Worm (Caenorhabditis elegans) whole organism, L3 larva: ENCODE measurements around the gene H35B03.2.

Source experiments
- R02D3.7 ChIP-seq: fragments of 150-350 bp; optimal IDR thresholded peaks from 2 replicates; lab custom pipeline; 2014; ENCODE audit warnings: missing biosample characterization, missing genetic modification characterization
- ZK546.5 ChIP-seq: sonication (generic microtip); optimal IDR thresholded peaks from 2 replicates; lab custom pipeline; 2017; ENCODE audit warnings: missing biosample characterization, missing genetic modification characterization
- aly-2 ChIP-seq: fragments of 150-350 bp; optimal IDR thresholded peaks from 2 replicates; lab custom pipeline; 2014; ENCODE audit warnings: missing biosample characterization, missing genetic modification characterization
- ama-1 ChIP-seq: fragments of 150-350 bp; optimal IDR thresholded peaks from 2 replicates; lab custom pipeline; 2018
- ceh-16 ChIP-seq: sonication (generic microtip); optimal IDR thresholded peaks from 2 replicates; lab custom pipeline; 2017; ENCODE audit warnings: missing biosample characterization, missing genetic modification characterization
- ceh-28 ChIP-seq: fragments of 150-350 bp; optimal IDR thresholded peaks from 2 replicates; lab custom pipeline; 2014; ENCODE audit warnings: missing biosample characterization, missing genetic modification reagents, missing genetic modification characterization
- ceh-82 ChIP-seq: fragments of 150-350 bp; optimal IDR thresholded peaks from 2 replicates; lab custom pipeline; 2014; ENCODE audit warnings: missing biosample characterization, missing genetic modification characterization
- ceh-9 ChIP-seq: sonication (generic microtip); optimal IDR thresholded peaks from 2 replicates; lab custom pipeline; 2018; ENCODE audit warnings: missing biosample characterization, missing genetic modification characterization
- daf-12 ChIP-seq: fragments of 150-350 bp; optimal IDR thresholded peaks from 2 replicates; lab custom pipeline; 2014; ENCODE audit warnings: missing biosample characterization, missing genetic modification reagents, missing genetic modification characterization
- egl-27 ChIP-seq: sonication (generic microtip); optimal IDR thresholded peaks from 4 replicates; lab custom pipeline; 2017; ENCODE audit warnings: missing biosample characterization, missing genetic modification reagents, missing genetic modification characterization
- elt-1 ChIP-seq: fragments of 150-350 bp; optimal IDR thresholded peaks from 2 replicates; lab custom pipeline; 2014; ENCODE audit warnings: missing biosample characterization, missing genetic modification characterization
- elt-2 ChIP-seq: sonication (generic microtip); optimal IDR thresholded peaks from 2 replicates; lab custom pipeline; 2016; ENCODE audit warnings: missing genetic modification reagents, mild to moderate bottlenecking, missing genetic modification characterization, missing compliant biosample characterization
- elt-3 ChIP-seq, 3 experiments: fragments of 150-350 bp in 1 of 3; sonication (generic microtip) in 2 of 3; optimal IDR thresholded peaks; 2 replicates in 2 of 3; 4 replicates in 1 of 3; lab custom pipeline; 2014 to 2017; ENCODE audit warnings: missing biosample characterization in 3 of 3, missing genetic modification characterization in 3 of 3
- fkh-10 ChIP-seq: sonication (generic microtip); optimal IDR thresholded peaks from 2 replicates; lab custom pipeline; 2017; ENCODE audit warnings: missing biosample characterization, missing genetic modification reagents, missing genetic modification characterization
- fkh-2 ChIP-seq: fragments of 150-350 bp; optimal IDR thresholded peaks from 2 replicates; lab custom pipeline; 2014; ENCODE audit warnings: missing biosample characterization, missing genetic modification reagents, missing genetic modification characterization
- fos-1 ChIP-seq: fragments of 150-350 bp; optimal IDR thresholded peaks from 2 replicates; lab custom pipeline; 2014; ENCODE audit warnings: missing biosample characterization, missing genetic modification characterization
- hmg-11 ChIP-seq: sonication (generic microtip); optimal IDR thresholded peaks from 2 replicates; lab custom pipeline; 2016; ENCODE audit warnings: missing genetic modification characterization, missing compliant biosample characterization
- jun-1 ChIP-seq: fragments of 150-350 bp; optimal IDR thresholded peaks from 2 replicates; lab custom pipeline; 2014; ENCODE audit warnings: missing biosample characterization, missing genetic modification reagents, missing genetic modification characterization
- lin-15B ChIP-seq: fragments of 150-350 bp; optimal IDR thresholded peaks from 2 replicates; lab custom pipeline; 2014; ENCODE audit warnings: missing biosample characterization, missing genetic modification characterization
- lin-39 ChIP-seq: fragments of 150-350 bp; optimal IDR thresholded peaks from 2 replicates; lab custom pipeline; 2018; ENCODE audit warnings: missing biosample characterization, missing genetic modification reagents, missing genetic modification characterization
- lsy-12 ChIP-seq: sonication (generic microtip); optimal IDR thresholded peaks from 2 replicates; lab custom pipeline; 2016; ENCODE audit warnings: mild to moderate bottlenecking, missing genetic modification characterization, missing compliant biosample characterization
- mml-1 ChIP-seq: fragments of 150-350 bp; sonication (generic microtip); optimal IDR thresholded peaks from 3 replicates; lab custom pipeline; 2014; ENCODE audit warnings: missing biosample characterization, missing genetic modification characterization
- nfya-1 ChIP-seq: sonication (generic microtip); optimal IDR thresholded peaks from 2 replicates; lab custom pipeline; 2017; ENCODE audit warnings: missing genetic modification characterization, mild to moderate bottlenecking, missing compliant biosample characterization, antibody characterized with exemption, moderate library complexity; ENCODE audit not compliant: insufficient read depth
- nhr-11 ChIP-seq: fragments of 150-350 bp; optimal IDR thresholded peaks from 2 replicates; lab custom pipeline; 2014; ENCODE audit warnings: missing biosample characterization, missing genetic modification characterization
- nhr-12 ChIP-seq: fragments of 150-350 bp; optimal IDR thresholded peaks from 2 replicates; lab custom pipeline; 2014; ENCODE audit warnings: missing biosample characterization, missing genetic modification characterization
- nhr-23 ChIP-seq: fragments of 150-350 bp; optimal IDR thresholded peaks from 2 replicates; lab custom pipeline; 2014; ENCODE audit warnings: missing biosample characterization, missing genetic modification reagents, missing genetic modification characterization
- nhr-237 ChIP-seq: fragments of 150-350 bp; optimal IDR thresholded peaks from 2 replicates; lab custom pipeline; 2014; ENCODE audit warnings: missing biosample characterization, missing genetic modification characterization
- nhr-25 ChIP-seq: sonication (generic microtip); optimal IDR thresholded peaks from 2 replicates; lab custom pipeline; 2017; ENCODE audit warnings: missing biosample characterization, missing genetic modification characterization
- nhr-43 ChIP-seq: sonication (generic microtip); optimal IDR thresholded peaks from 2 replicates; lab custom pipeline; 2016; ENCODE audit warnings: mild to moderate bottlenecking, missing genetic modification characterization, missing compliant biosample characterization; ENCODE audit not compliant: poor library complexity, severe bottlenecking
- nhr-67 ChIP-seq: fragments of 150-350 bp; optimal IDR thresholded peaks from 2 replicates; lab custom pipeline; 2014; ENCODE audit warnings: missing biosample characterization, missing genetic modification characterization
- nhr-77 ChIP-seq: fragments of 150-350 bp; optimal IDR thresholded peaks from 2 replicates; lab custom pipeline; 2014; ENCODE audit warnings: missing biosample characterization, missing genetic modification characterization
- pha-4 ChIP-seq: fragments of 150-350 bp; optimal IDR thresholded peaks from 2 replicates; lab custom pipeline; 2014; ENCODE audit warnings: missing biosample characterization, missing genetic modification reagents, missing genetic modification characterization
- pqm-1 ChIP-seq: fragments of 150-350 bp; optimal IDR thresholded peaks from 2 replicates; lab custom pipeline; 2017; ENCODE audit warnings: missing biosample characterization, missing genetic modification characterization, inconsistent platforms
- sea-2 ChIP-seq: fragments of 150-350 bp; sonication (generic microtip); optimal IDR thresholded peaks from 4 replicates; lab custom pipeline; 2014; ENCODE audit warnings: missing biosample characterization, missing genetic modification reagents, missing genetic modification characterization
- skn-1 ChIP-seq: fragments of 150-350 bp; optimal IDR thresholded peaks from 2 replicates; lab custom pipeline; 2014; ENCODE audit warnings: missing biosample characterization, missing genetic modification characterization
- snpc-4 ChIP-seq: fragments of 150-350 bp; optimal IDR thresholded peaks from 2 replicates; lab custom pipeline; 2014; ENCODE audit warnings: missing biosample characterization, missing genetic modification characterization
- tbx-2 ChIP-seq: sonication (generic microtip); optimal IDR thresholded peaks from 2 replicates; lab custom pipeline; 2016; ENCODE audit warnings: mild to moderate bottlenecking, missing genetic modification characterization, missing compliant biosample characterization
- unc-39 ChIP-seq: sonication (generic microtip); optimal IDR thresholded peaks from 4 replicates; lab custom pipeline; 2017; ENCODE audit warnings: missing biosample characterization, missing genetic modification characterization
- unc-62 ChIP-seq: fragments of 150-350 bp; sonication (generic microtip); optimal IDR thresholded peaks from 4 replicates; lab custom pipeline; 2014; ENCODE audit warnings: missing biosample characterization, missing genetic modification reagents, missing genetic modification characterization
- ztf-11 ChIP-seq: fragments of 150-350 bp; optimal IDR thresholded peaks from 2 replicates; lab custom pipeline; 2014; ENCODE audit warnings: missing biosample characterization, missing genetic modification characterization

H35B03.2 gene

DNA sequence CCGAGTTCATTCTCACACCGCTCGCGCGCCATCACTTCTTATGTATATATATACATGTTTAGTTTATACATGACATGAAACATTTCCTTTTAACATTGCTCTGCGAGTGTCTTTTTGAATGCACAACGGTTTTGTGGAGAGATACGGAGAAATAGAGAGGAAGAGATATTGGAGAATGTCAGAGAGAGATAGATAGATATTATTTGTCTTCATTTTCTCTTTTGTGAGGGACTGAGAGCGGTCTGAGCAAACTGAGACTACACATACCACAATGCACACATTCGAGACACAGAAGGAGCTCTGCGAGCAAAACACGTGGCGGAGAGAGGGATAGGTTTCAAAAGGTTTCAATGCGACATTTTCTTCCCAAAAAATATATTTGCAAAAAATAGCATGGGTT lies 21.8 kb upstream of the H35B03.2 start:
- peak; percentile 91 for TF ChIP-seq pha-4 (tag; lab: Kevin White, UChicago)
- TF ChIP-seq lin-39, result peak; percentile 7
- no peak for TF ChIP-seq daf-12 (tag; lab: Kevin White, UChicago)
- TF ChIP-seq tbx-2, result peak; percentile 5
- TF ChIP-seq nfya-1 (tag; lab: Kevin White, UChicago), result no peak

DNA sequence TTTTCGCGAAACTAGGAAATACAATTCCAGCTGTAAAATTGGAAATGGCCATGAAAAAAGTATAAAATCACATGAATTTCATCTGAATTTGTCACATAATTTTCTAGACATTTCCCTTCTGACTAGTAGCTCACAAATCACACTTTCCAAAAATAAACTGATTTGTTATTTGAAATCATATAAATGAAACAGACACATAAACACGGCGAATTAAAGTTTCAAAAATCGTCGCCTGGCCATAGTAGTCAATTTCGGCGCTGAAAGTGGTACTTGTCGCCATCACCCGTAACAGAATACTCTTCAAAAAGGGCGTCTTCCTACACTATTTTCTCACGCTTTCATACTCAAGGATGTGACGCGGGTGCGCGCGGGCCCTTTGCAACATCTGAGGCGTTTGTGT lies 21.2 kb upstream of the H35B03.2 start:
- TF ChIP-seq snpc-4 (tag; lab: Kevin White, UChicago) (no peak), unc-39 (tag; lab: Kevin White, UChicago) (no peak), aly-2 (tag; lab: Kevin White, UChicago) (no peak), jun-1 (tag; lab: Kevin White, UChicago) (no peak), unc-62 (GFP tag; lab: Kevin White, UChicago) (no peak), skn-1 (tag; lab: Kevin White, UChicago) (no peak), fkh-10 (GFP tag; lab: Kevin White, UChicago) (no peak), ceh-9 (no peak), lin-39 (no peak), nhr-43 (no peak), ztf-11 (tag; lab: Kevin White, UChicago) (no peak), fos-1 (no peak), nhr-25 (tag; lab: Kevin White, UChicago) (no peak), lin-15B (no peak), nhr-67 (tag; lab: Kevin White, UChicago) (no peak), sea-2 (GFP tag; lab: Kevin White, UChicago) (no peak), fkh-2 (tag; lab: Kevin White, UChicago) (no peak), hmg-11 (tag; lab: Kevin White, UChicago) (no peak), nhr-77 (tag; lab: Kevin White, UChicago) (no peak)

DNA sequence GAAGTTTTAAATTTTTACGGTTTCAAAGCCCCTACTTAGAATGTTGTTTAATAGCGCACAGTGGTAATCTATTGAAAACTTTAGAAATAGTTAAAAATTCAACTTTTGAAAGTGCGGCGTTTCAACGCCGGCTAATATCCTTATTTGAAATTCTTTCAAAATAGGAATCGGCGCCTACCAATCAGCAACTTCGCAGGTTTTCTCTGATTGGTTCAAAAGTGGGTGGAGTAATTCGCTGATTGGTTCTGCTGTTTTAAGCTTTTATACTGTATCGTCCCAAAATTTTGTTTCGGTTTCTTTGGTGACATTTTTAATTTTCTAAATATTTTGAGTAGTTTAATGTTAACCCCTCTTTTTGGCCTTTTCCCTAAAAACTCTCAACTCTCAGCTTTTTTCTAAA lies 20.5 kb upstream of the H35B03.2 start:
- TF ChIP-seq nfya-1 (tag; lab: Kevin White, UChicago) (peak; percentile 94), pha-4 (tag; lab: Kevin White, UChicago) (no peak), nhr-77 (tag; lab: Kevin White, UChicago) (no peak), lsy-12 (tag; lab: Kevin White, UChicago) (no peak), sea-2 (GFP tag; lab: Kevin White, UChicago) (no peak)
- TF ChIP-seq, all 47 proteins: peak for 1

DNA sequence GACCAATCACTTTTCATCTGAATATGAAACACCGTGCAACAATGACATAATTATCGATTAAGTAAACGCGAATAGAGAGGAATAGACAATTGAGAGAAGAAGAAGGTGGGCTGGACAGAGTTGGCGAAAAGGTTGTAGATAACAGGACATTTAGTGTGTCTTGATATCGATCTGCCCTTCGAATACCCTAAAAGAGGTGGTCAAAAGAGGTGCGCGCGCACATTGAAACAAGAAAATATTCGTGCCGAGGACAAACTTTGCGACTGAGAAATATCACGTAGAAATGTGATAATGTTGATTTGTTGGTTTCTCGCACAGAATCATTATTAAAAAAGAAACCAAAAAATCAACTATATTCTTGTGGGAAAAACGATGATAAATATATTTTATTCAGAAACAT lies 18.4 kb upstream of the H35B03.2 start:
- no peak for TF ChIP-seq snpc-4 (tag; lab: Kevin White, UChicago)
- no peak for TF ChIP-seq nhr-12 (tag; lab: Kevin White, UChicago)
- TF ChIP-seq tbx-2, result no peak
- peak; percentile 51 for TF ChIP-seq elt-1
- peak; percentile 36 for TF ChIP-seq nhr-23
- peak; percentile 25 for TF ChIP-seq nhr-43
- no peak for TF ChIP-seq ceh-9
- no peak for TF ChIP-seq nhr-11 (tag; lab: Kevin White, UChicago)
- no peak for TF ChIP-seq pqm-1 (tag; lab: Kevin White, UChicago)
- no peak for TF ChIP-seq ZK546.5 (tag; lab: Kevin White, UChicago)
- no peak for TF ChIP-seq unc-62 (GFP tag; lab: Kevin White, UChicago)
- no peak for TF ChIP-seq ama-1 (lab: Kevin White, UChicago)
- peak; percentile 51 for TF ChIP-seq ceh-28 (tag; lab: Kevin White, UChicago)
- TF ChIP-seq elt-3 (tag; optimal IDR thresholded peaks at IDR 0.05; lab: Kevin White, UChicago), result peak in 1 of 3 experiments; percentile 12
- no peak for TF ChIP-seq egl-27 (tag; lab: Kevin White, UChicago)
- no peak for TF ChIP-seq mml-1 (tag; lab: Kevin White, UChicago)
- no peak for TF ChIP-seq ceh-82 (tag; lab: Kevin White, UChicago)
- no peak for TF ChIP-seq nhr-237 (tag; lab: Kevin White, UChicago)
- TF ChIP-seq nhr-77 (tag; lab: Kevin White, UChicago), result no peak
- peak; percentile 41 for TF ChIP-seq elt-2 (tag; lab: Kevin White, UChicago)
- peak; percentile 29 for TF ChIP-seq nhr-25 (tag; lab: Kevin White, UChicago)
- no peak for TF ChIP-seq lin-39
- TF ChIP-seq ceh-16 (tag; lab: Kevin White, UChicago), result no peak
- TF ChIP-seq nfya-1 (tag; lab: Kevin White, UChicago), result peak; percentile 22
- no peak for TF ChIP-seq R02D3.7 (tag; lab: Kevin White, UChicago)
